Fruit fly (Drosophila melanogaster) whole organism, prepupa: ENCODE data around the gene CG32260.
A peak's percentile ranks its signal among the peaks of the same experiment; 100 is the strongest.

Experiments
- CG10669 ChIP-seq: fragments of 200-800 bp; sonication (Bioruptor generic); optimal IDR thresholded peaks from 3 replicates; lab custom pipeline; 2018; ENCODE audit warnings: missing biosample characterization, mild to moderate bottlenecking, missing genetic modification characterization, moderate library complexity
- CG11294 ChIP-seq: fragments of 200-800 bp; sonication (Bioruptor generic); IDR thresholded peaks from 2 replicates; pipeline ENCODE4 v1.3.6; 2022; ENCODE audit warnings: missing biosample characterization, missing genetic modification characterization
- CG11902 ChIP-seq: fragments of 200-800 bp; sonication (Bioruptor generic); optimal IDR thresholded peaks from 3 replicates; lab custom pipeline; 2016; ENCODE audit warnings: missing biosample characterization, missing genetic modification characterization
- CG15336 ChIP-seq: fragments of 200-800 bp; sonication (Bioruptor generic); IDR thresholded peaks from 2 replicates; pipeline ENCODE4 v1.3.6; 2022; ENCODE audit warnings: missing biosample characterization, missing genetic modification characterization
- CG3032 ChIP-seq: fragments of 200-800 bp; optimal IDR thresholded peaks from 2 replicates; lab custom pipeline; 2019; ENCODE audit warnings: missing biosample characterization, mild to moderate bottlenecking, missing genetic modification characterization, moderate library complexity
- CG31627 ChIP-seq: fragments of 200-800 bp; sonication (Bioruptor generic); optimal IDR thresholded peaks from 3 replicates; lab custom pipeline; 2016; ENCODE audit warnings: missing biosample characterization, missing genetic modification characterization
- CG32006 ChIP-seq: fragments of 200-800 bp; sonication (Bioruptor generic); optimal IDR thresholded peaks from 3 replicates; lab custom pipeline; 2017; ENCODE audit warnings: missing biosample characterization, mild to moderate bottlenecking, missing genetic modification characterization
- CG34406 ChIP-seq: fragments of 200-800 bp; sonication (Bioruptor generic); optimal IDR thresholded peaks from 3 replicates; lab custom pipeline; 2016; ENCODE audit warnings: missing biosample characterization, missing genetic modification characterization
- CG3919 ChIP-seq: fragments of 200-800 bp; sonication (Bioruptor generic); optimal IDR thresholded peaks from 3 replicates; lab custom pipeline; 2016; ENCODE audit warnings: missing biosample characterization, missing genetic modification characterization
- CG4318 ChIP-seq: fragments of 200-800 bp; sonication (Bioruptor generic); optimal IDR thresholded peaks from 3 replicates; lab custom pipeline; 2017; ENCODE audit warnings: missing biosample characterization, mild to moderate bottlenecking, missing genetic modification characterization
- CG6163 ChIP-seq: fragments of 200-800 bp; sonication (Bioruptor generic); IDR thresholded peaks from 3 replicates; pipeline ENCODE4 v1.3.6; 2022; ENCODE audit warnings: missing biosample characterization, missing genetic modification characterization
- CG6276 ChIP-seq: fragments of 200-800 bp; sonication (Bioruptor generic); optimal IDR thresholded peaks from 2 replicates; lab custom pipeline; 2017; ENCODE audit warnings: missing biosample characterization, mild to moderate bottlenecking, missing genetic modification characterization
- CG6792 ChIP-seq: fragments of 200-800 bp; sonication (Bioruptor generic); optimal IDR thresholded peaks from 3 replicates; lab custom pipeline; 2016; ENCODE audit warnings: missing biosample characterization, missing genetic modification characterization
- CG6854 ChIP-seq: fragments of 200-800 bp; sonication (Bioruptor generic); optimal IDR thresholded peaks from 2 replicates; lab custom pipeline; 2017; ENCODE audit warnings: missing biosample characterization, mild to moderate bottlenecking, missing genetic modification characterization
- CG7368 ChIP-seq: fragments of 200-800 bp; sonication (Bioruptor generic); optimal IDR thresholded peaks from 3 replicates; lab custom pipeline; 2016; ENCODE audit warnings: missing biosample characterization, missing genetic modification characterization
- CG8119 ChIP-seq: fragments of 200-800 bp; sonication (Bioruptor generic); IDR thresholded peaks from 3 replicates; pipeline ENCODE4 v1.3.6; 2022; ENCODE audit warnings: missing biosample characterization, missing genetic modification characterization
- CG8319 ChIP-seq: fragments of 200-800 bp; sonication (Bioruptor generic); optimal IDR thresholded peaks from 3 replicates; lab custom pipeline; 2016; ENCODE audit warnings: missing biosample characterization, missing genetic modification characterization
- CG9139 ChIP-seq: fragments of 200-800 bp; sonication (Bioruptor generic); optimal IDR thresholded peaks from 3 replicates; lab custom pipeline; 2017; ENCODE audit warnings: missing biosample characterization, mild to moderate bottlenecking, missing genetic modification characterization
- Eip78C ChIP-seq: fragments of 200-800 bp; sonication (Bioruptor generic); peaks from one replicate; lab custom pipeline; 2016; ENCODE audit warnings: missing biosample characterization, missing genetic modification characterization
- Eip93F ChIP-seq: fragments of 200-800 bp; sonication (Bioruptor generic); optimal IDR thresholded peaks from 2 replicates; lab custom pipeline; 2016; ENCODE audit warnings: missing biosample characterization, mild to moderate bottlenecking, missing genetic modification characterization
- Ets21C ChIP-seq: fragments of 200-800 bp; sonication (Bioruptor generic); optimal IDR thresholded peaks from 3 replicates; lab custom pipeline; 2016; ENCODE audit warnings: missing biosample characterization, missing genetic modification characterization
- Ets96B ChIP-seq: fragments of 200-800 bp; optimal IDR thresholded peaks from 2 replicates; lab custom pipeline; 2019; ENCODE audit warnings: missing biosample characterization, mild to moderate bottlenecking, missing genetic modification characterization, moderate library complexity
- Gug ChIP-seq: fragments of 200-800 bp; sonication (Bioruptor generic); IDR thresholded peaks from 2 replicates; pipeline ENCODE4 v1.3.6; 2022; ENCODE audit warnings: missing biosample characterization, missing genetic modification characterization
- Hr38 ChIP-seq: sonication (Bioruptor generic); optimal IDR thresholded peaks from 2 replicates; lab custom pipeline; 2016; ENCODE audit warnings: missing biosample characterization, missing genetic modification characterization
- Hr39 ChIP-seq: fragments of 200-800 bp; sonication (Bioruptor generic); optimal IDR thresholded peaks from 2 replicates; lab custom pipeline; 2016; ENCODE audit warnings: missing biosample characterization, missing genetic modification characterization
- Lpt ChIP-seq: fragments of 200-800 bp; sonication (Bioruptor generic); optimal IDR thresholded peaks from 3 replicates; lab custom pipeline; 2016; ENCODE audit warnings: missing biosample characterization, missing genetic modification characterization
- Met ChIP-seq: fragments of 200-800 bp; sonication (Bioruptor generic); optimal IDR thresholded peaks from 3 replicates; lab custom pipeline; 2016; ENCODE audit warnings: missing biosample characterization, missing genetic modification characterization
- OdsH ChIP-seq: fragments of 200-800 bp; sonication (Bioruptor generic); optimal IDR thresholded peaks from 3 replicates; lab custom pipeline; 2016; ENCODE audit warnings: missing biosample characterization, missing genetic modification characterization
- Smox ChIP-seq: fragments of 200-800 bp; sonication (Bioruptor generic); optimal IDR thresholded peaks from 3 replicates; lab custom pipeline; 2016; ENCODE audit warnings: missing biosample characterization, missing genetic modification characterization
- Sox102F ChIP-seq: fragments of 200-800 bp; sonication (Bioruptor generic); optimal IDR thresholded peaks from 2 replicates; lab custom pipeline; 2016; ENCODE audit warnings: missing biosample characterization, mild to moderate bottlenecking, missing genetic modification characterization
- Sox14 ChIP-seq: fragments of 200-800 bp; sonication (Bioruptor generic); optimal IDR thresholded peaks from 3 replicates; lab custom pipeline; 2016; ENCODE audit warnings: missing biosample characterization, missing genetic modification characterization
- Sox15 ChIP-seq: fragments of 200-800 bp; sonication (Bioruptor generic); optimal IDR thresholded peaks from 3 replicates; lab custom pipeline; 2016; ENCODE audit warnings: missing biosample characterization, missing genetic modification characterization
- achi ChIP-seq: fragments of 200-800 bp; sonication (Bioruptor generic); optimal IDR thresholded peaks from 3 replicates; lab custom pipeline; 2016; ENCODE audit warnings: missing biosample characterization, missing genetic modification characterization
- acj6 ChIP-seq: fragments of 200-800 bp; sonication (Bioruptor generic); optimal IDR thresholded peaks from 3 replicates; lab custom pipeline; 2016; ENCODE audit warnings: missing biosample characterization, missing genetic modification characterization
- cyc ChIP-seq: fragments of 200-800 bp; sonication (Bioruptor generic); optimal IDR thresholded peaks from 3 replicates; lab custom pipeline; 2016; ENCODE audit warnings: missing biosample characterization, missing genetic modification characterization
- dac ChIP-seq: fragments of 200-800 bp; sonication (Bioruptor generic); optimal IDR thresholded peaks from 2 replicates; lab custom pipeline; 2017; ENCODE audit warnings: missing biosample characterization, mild to moderate bottlenecking, missing genetic modification characterization
- dsx ChIP-seq: fragments of 200-800 bp; optimal IDR thresholded peaks from 3 replicates; lab custom pipeline; 2019; ENCODE audit warnings: missing biosample characterization, mild to moderate bottlenecking, missing genetic modification characterization, moderate library complexity; ENCODE audit not compliant: poor library complexity, severe bottlenecking
- eg ChIP-seq: fragments of 200-800 bp; sonication (Bioruptor generic); IDR thresholded peaks from 3 replicates; pipeline ENCODE4 v1.3.6; 2022; ENCODE audit warnings: missing biosample characterization, missing genetic modification characterization
- esn ChIP-seq: fragments of 200-800 bp; sonication (Bioruptor generic); optimal IDR thresholded peaks from 2 replicates; lab custom pipeline; 2016; ENCODE audit warnings: missing biosample characterization, mild to moderate bottlenecking, missing genetic modification characterization, moderate library complexity
- fd85E ChIP-seq: fragments of 200-800 bp; sonication (Bioruptor generic); optimal IDR thresholded peaks from 3 replicates; lab custom pipeline; 2016; ENCODE audit warnings: missing biosample characterization, missing genetic modification characterization
- fkh ChIP-seq: fragments of 200-800 bp; sonication (Bioruptor generic); optimal IDR thresholded peaks from 3 replicates; lab custom pipeline; 2017; ENCODE audit warnings: missing biosample characterization, mild to moderate bottlenecking, missing genetic modification characterization, moderate library complexity
- lz ChIP-seq: fragments of 200-800 bp; sonication (Bioruptor generic); optimal IDR thresholded peaks from 3 replicates; lab custom pipeline; 2016; ENCODE audit warnings: missing biosample characterization, missing genetic modification characterization
- net ChIP-seq: fragments of 200-800 bp; sonication (Bioruptor generic); optimal IDR thresholded peaks from 3 replicates; lab custom pipeline; 2016; ENCODE audit warnings: missing biosample characterization, missing genetic modification characterization
- salr ChIP-seq, 2 experiments: fragments of 200-800 bp; sonication (Bioruptor generic); optimal IDR thresholded peaks; 3 replicates each; lab custom pipeline; 2016 to 2018; ENCODE audit warnings: missing biosample characterization in 2 of 2, missing genetic modification characterization in 2 of 2, mild to moderate bottlenecking in 1 of 2
- spab ChIP-seq: fragments of 200-800 bp; sonication (Bioruptor generic); optimal IDR thresholded peaks from 2 replicates; lab custom pipeline; 2017; ENCODE audit warnings: missing biosample characterization, mild to moderate bottlenecking, missing genetic modification characterization, missing genetic modification reagents
- ss ChIP-seq, 2 experiments: fragments of 200-800 bp; sonication (Bioruptor generic); optimal IDR thresholded peaks; 2 replicates in 1 of 2; 3 replicates in 1 of 2; lab custom pipeline; 2017 to 2018; ENCODE audit warnings: mild to moderate bottlenecking in 2 of 2, missing biosample characterization in 2 of 2, missing genetic modification characterization in 2 of 2, moderate library complexity in 1 of 2
- svp ChIP-seq: fragments of 200-800 bp; sonication (Bioruptor generic); peaks from one replicate; lab custom pipeline; 2016; ENCODE audit warnings: missing biosample characterization, missing genetic modification characterization
- topi ChIP-seq: fragments of 200-800 bp; sonication (Bioruptor generic); optimal IDR thresholded peaks from 3 replicates; lab custom pipeline; 2016; ENCODE audit warnings: missing biosample characterization, missing genetic modification characterization

Gene CG32260

DNA sequence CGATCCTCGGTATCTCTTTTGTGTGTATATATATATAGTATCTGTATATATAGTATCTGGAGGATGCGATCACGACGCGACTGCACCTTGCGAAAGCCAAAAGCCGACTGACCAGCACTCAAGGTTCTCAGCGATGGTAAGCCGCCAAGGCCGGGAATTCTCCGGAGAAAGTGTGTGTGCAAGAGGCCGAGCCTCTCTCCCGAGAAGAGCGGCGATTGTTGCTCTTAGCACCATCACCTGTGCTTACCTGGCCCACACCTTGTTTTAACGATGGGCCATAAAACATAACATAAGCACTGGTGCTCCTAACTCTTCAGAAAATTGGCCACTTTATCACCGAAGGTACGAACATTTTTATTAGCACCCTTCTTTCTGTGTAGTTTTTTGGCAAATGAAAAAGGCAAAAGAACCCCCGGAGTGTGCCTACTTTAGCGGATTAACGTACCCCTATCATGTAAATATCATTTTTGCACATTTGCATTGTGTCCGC lies 25.2 kb downstream of the CG32260 start, which contains the start of gene mas (continued):
- TF ChIP-seq CG8319 (GFP tag; lab: Kevin White, UChicago) (no peak), CG34406 (no peak), Lpt (GFP tag; lab: Kevin White, UChicago) (no peak), CG10669 (GFP tag; lab: Kevin White, UChicago) (no peak), Sox15 (GFP tag; lab: Kevin White, UChicago) (no peak), Sox102F (GFP tag; lab: Kevin White, UChicago) (peak; percentile 44), OdsH (GFP tag; lab: Kevin White, UChicago) (no peak), Gug (GFP tag; lab: Robert Waterston, UW) (no peak), topi (no peak), CG11294 (GFP tag; lab: Robert Waterston, UW) (no peak), dac (GFP tag; lab: Kevin White, UChicago) (no peak), esn (no peak), ss (GFP tag; optimal IDR thresholded peaks at IDR 0.05; lab: Kevin White, UChicago) (no peak), eg (GFP tag; lab: Robert Waterston, UW) (no peak), fkh (no peak), Ets96B (tag; lab: Kevin White, UChicago) (no peak), CG3919 (GFP tag; lab: Kevin White, UChicago) (no peak), CG15336 (GFP tag; lab: Robert Waterston, UW) (no peak), svp (GFP tag; lab: Kevin White, UChicago) (no peak), fd85E (GFP tag; lab: Kevin White, UChicago) (no peak), CG11902 (GFP tag; lab: Kevin White, UChicago) (no peak)
- TF ChIP-seq, all 60 proteins: peak for 8

DNA sequence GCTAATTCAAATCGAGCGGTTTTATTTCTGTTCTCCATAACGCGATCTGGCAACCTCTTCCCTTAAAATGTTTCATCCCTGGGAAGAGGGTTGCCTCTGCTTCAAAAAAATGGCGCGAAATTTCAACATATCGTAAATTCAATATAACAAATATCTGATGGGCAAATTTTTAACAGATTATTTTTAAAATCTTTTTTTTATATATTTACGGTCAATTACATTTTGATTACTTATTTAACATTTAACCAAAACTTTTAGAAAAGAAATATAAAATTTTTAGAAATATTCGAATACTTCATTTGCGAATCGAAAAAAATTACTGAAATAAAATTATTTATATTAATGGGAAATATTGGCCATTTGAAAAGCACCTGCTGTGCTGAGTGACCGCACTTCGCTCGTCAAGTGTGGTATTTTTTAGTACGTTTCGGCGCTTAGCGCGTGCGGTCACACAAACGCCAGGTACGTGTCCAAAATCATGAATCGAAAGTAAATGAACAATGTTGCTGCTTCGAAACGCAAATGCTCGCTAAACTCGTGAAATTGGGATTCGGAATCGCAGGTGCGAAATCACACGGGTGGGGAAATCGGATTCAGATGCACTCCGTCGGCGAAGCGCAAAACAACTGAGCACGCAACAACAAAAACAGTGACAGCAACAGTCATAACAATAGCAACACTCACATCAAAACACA lies 27.9 kb downstream of the CG32260 start, which contains the start of gene Ero1L:
Gene Ero1L, plus strand, starts transcription at position 448 of the 695 bp plus-strand sequence.
- TF ChIP-seq CG31627 (GFP tag; lab: Kevin White, UChicago), result peak; percentile 24
- peak; percentile 45; the same call in 2 of the 3 replicates for TF ChIP-seq eg (GFP tag; lab: Robert Waterston, UW)
- TF ChIP-seq Smox (GFP tag; lab: Kevin White, UChicago), result peak; percentile 39
- TF ChIP-seq Sox102F (GFP tag; lab: Kevin White, UChicago), result no peak
- peak; percentile 47 for TF ChIP-seq CG3032 (tag; lab: Kevin White, UChicago)
- TF ChIP-seq CG4318 (GFP tag; lab: Kevin White, UChicago), result no peak
- no peak for TF ChIP-seq CG7368 (GFP tag; lab: Kevin White, UChicago)
- no peak for TF ChIP-seq dac (GFP tag; lab: Kevin White, UChicago)
- no peak for TF ChIP-seq CG6276 (GFP tag; lab: Kevin White, UChicago)
- no peak for TF ChIP-seq CG8119 (GFP tag; lab: Robert Waterston, UW)
- no peak for TF ChIP-seq lz (GFP tag; lab: Kevin White, UChicago)
- peak; percentile 80 for TF ChIP-seq svp (GFP tag; lab: Kevin White, UChicago)
- no peak for TF ChIP-seq CG10669 (GFP tag; lab: Kevin White, UChicago)
- TF ChIP-seq acj6 (GFP tag; lab: Kevin White, UChicago), result no peak
- peak; percentile 41 for TF ChIP-seq cyc (GFP tag; lab: Kevin White, UChicago)
- TF ChIP-seq net, result peak; percentile 13
- no peak for TF ChIP-seq spab (GFP tag; lab: Kevin White, UChicago)
- TF ChIP-seq Eip78C (GFP tag; lab: Kevin White, UChicago), result peak; percentile 49
- 0 out of 3 replicates have a peak, but pooled peaks have one; percentile 14 for TF ChIP-seq CG6163 (GFP tag; lab: Robert Waterston, UW)
- TF ChIP-seq CG6854 (GFP tag; lab: Kevin White, UChicago), result peak; percentile 51
- TF ChIP-seq Ets21C, result no peak
- TF ChIP-seq CG32006, result no peak
- TF ChIP-seq CG6792 (GFP tag; lab: Kevin White, UChicago), result no peak
- TF ChIP-seq Hr38 (GFP tag; lab: Kevin White, UChicago), result no peak
- TF ChIP-seq CG9139 (GFP tag; lab: Kevin White, UChicago), result no peak
- TF ChIP-seq Ets96B (tag; lab: Kevin White, UChicago), result peak; percentile 38
- TF ChIP-seq fd85E (GFP tag; lab: Kevin White, UChicago), result no peak
- TF ChIP-seq salr (GFP tag; optimal IDR thresholded peaks at IDR 0.05; lab: Kevin White, UChicago), result no peak
- no peak for TF ChIP-seq CG34406
- TF ChIP-seq ss (GFP tag; optimal IDR thresholded peaks at IDR 0.05; lab: Kevin White, UChicago), result peak in 1 of 2 experiments; percentile 8
- no peak for TF ChIP-seq achi (GFP tag; lab: Kevin White, UChicago)
- peak; percentile 4 for TF ChIP-seq Hr39 (GFP tag; lab: Kevin White, UChicago)
- TF ChIP-seq CG3919 (GFP tag; lab: Kevin White, UChicago), result no peak
- TF ChIP-seq dsx, result peak; percentile 76
- TF ChIP-seq Eip93F (GFP tag; lab: Kevin White, UChicago), result no peak
- peak; percentile 33 for TF ChIP-seq Met (GFP tag; lab: Kevin White, UChicago)
- peak; percentile 18 for TF ChIP-seq Sox14 (GFP tag; lab: Kevin White, UChicago)
- TF ChIP-seq CG11294 (GFP tag; lab: Robert Waterston, UW), result no peak
